Worm (Caenorhabditis elegans) whole organism, young adult: ENCODE measurements around the gene C08D8.7.

Source experiments
- B0019.2 ChIP-seq: fragments of 200-800 bp; sonication (Bioruptor generic); conservative IDR thresholded peaks from 2 replicates; pipeline ENCODE4 v1.3.6; 2022; ENCODE audit warnings: missing genetic modification reagents, missing genetic modification characterization, missing compliant biosample characterization
- B0336.3 ChIP-seq: fragments of 200-800 bp; sonication (Bioruptor generic); IDR thresholded peaks from 2 replicates; pipeline ENCODE4 v1.3.6; 2022; ENCODE audit warnings: missing genetic modification characterization, missing compliant biosample characterization
- C06A6.2 ChIP-seq: fragments of 200-800 bp; sonication (Bioruptor generic); conservative IDR thresholded peaks from 2 replicates; pipeline ENCODE4 v1.3.6; 2022; ENCODE audit warnings: missing genetic modification characterization, missing compliant biosample characterization
- C17E4.6 ChIP-seq: fragments of 200-800 bp; sonication (Bioruptor generic); IDR thresholded peaks from 2 replicates; pipeline ENCODE4 v1.3.6; 2022; ENCODE audit warnings: missing genetic modification reagents, missing genetic modification characterization, missing compliant biosample characterization
- F39B2.1 ChIP-seq: fragments of 200-800 bp; sonication (Bioruptor generic); IDR thresholded peaks from 2 replicates; pipeline ENCODE4 v1.3.6; 2022; ENCODE audit warnings: missing genetic modification reagents, missing genetic modification characterization, missing compliant biosample characterization
- F49E8.2 ChIP-seq: sonication (generic microtip); optimal IDR thresholded peaks from 3 replicates; lab custom pipeline; 2017; ENCODE audit warnings: missing genetic modification characterization, mild to moderate bottlenecking, missing compliant biosample characterization, antibody characterized with exemption, moderate library complexity; ENCODE audit not compliant: insufficient read depth
- F52B5.7 ChIP-seq: sonication (generic microtip); optimal IDR thresholded peaks from 2 replicates; lab custom pipeline; 2016; ENCODE audit warnings: mild to moderate bottlenecking, missing genetic modification characterization, missing compliant biosample characterization
- F55B11.4 ChIP-seq: sonication (generic microtip); optimal IDR thresholded peaks from 2 replicates; lab custom pipeline; 2016; ENCODE audit warnings: missing compliant biosample characterization, missing genetic modification characterization, borderline replicate concordance; ENCODE audit not compliant: insufficient read depth
- T26A5.8 ChIP-seq: sonication (generic microtip); optimal IDR thresholded peaks from 2 replicates; lab custom pipeline; 2016; ENCODE audit warnings: missing genetic modification characterization, missing compliant biosample characterization
- Y67H2A.10 ChIP-seq: fragments of 200-800 bp; sonication (Bioruptor generic); conservative IDR thresholded peaks from 2 replicates; pipeline ENCODE4 v1.3.6; 2022; ENCODE audit warnings: missing genetic modification reagents, missing genetic modification characterization, missing compliant biosample characterization
- Y95B8A.8 ChIP-seq: fragments of 200-800 bp; sonication (Bioruptor generic); IDR thresholded peaks from 2 replicates; pipeline ENCODE4 v1.3.6; 2022; ENCODE audit warnings: missing genetic modification reagents, missing genetic modification characterization, missing compliant biosample characterization
- ZK185.1 ChIP-seq: sonication (generic microtip); optimal IDR thresholded peaks from 2 replicates; lab custom pipeline; 2016; ENCODE audit warnings: mild to moderate bottlenecking, missing genetic modification characterization, missing compliant biosample characterization; ENCODE audit not compliant: poor library complexity, severe bottlenecking
- aptf-3 ChIP-seq: fragments of 200-800 bp; sonication (Bioruptor generic); IDR thresholded peaks from 2 replicates; pipeline ENCODE4 v1.3.6; 2022; ENCODE audit warnings: missing genetic modification characterization, missing compliant biosample characterization
- athp-1 ChIP-seq: sonication (generic microtip); optimal IDR thresholded peaks from 2 replicates; lab custom pipeline; 2017; ENCODE audit warnings: mild to moderate bottlenecking, missing genetic modification characterization, missing compliant biosample characterization
- attf-3 ChIP-seq: fragments of 200-800 bp; sonication (Bioruptor generic); conservative IDR thresholded peaks from 2 replicates; pipeline ENCODE4 v1.3.6; 2022; ENCODE audit warnings: missing genetic modification reagents, missing genetic modification characterization, missing compliant biosample characterization
- attf-6 ChIP-seq: fragments of 200-800 bp; sonication (Bioruptor generic); IDR thresholded peaks from 2 replicates; pipeline ENCODE4 v1.3.6; 2022; ENCODE audit warnings: missing genetic modification reagents, missing genetic modification characterization, missing compliant biosample characterization
- bed-1 ChIP-seq: fragments of 200-800 bp; sonication (Bioruptor generic); IDR thresholded peaks from 2 replicates; pipeline ENCODE4 v1.3.6; 2022; ENCODE audit warnings: missing genetic modification reagents, missing genetic modification characterization, missing compliant biosample characterization
- ceh-79 ChIP-seq: sonication (generic microtip); optimal IDR thresholded peaks from 2 replicates; lab custom pipeline; 2017; ENCODE audit warnings: mild to moderate bottlenecking, missing genetic modification characterization, missing compliant biosample characterization
- dpl-1 ChIP-seq: fragments of 150-350 bp; optimal IDR thresholded peaks from 2 replicates; lab custom pipeline; 2014; ENCODE audit warnings: missing biosample characterization, missing genetic modification reagents, missing genetic modification characterization
- egl-18 ChIP-seq: fragments of 200-800 bp; sonication (Bioruptor generic); IDR thresholded peaks from 2 replicates; pipeline ENCODE4 v1.3.6; 2022; ENCODE audit warnings: missing genetic modification reagents, missing genetic modification characterization, missing compliant biosample characterization
- egl-44 ChIP-seq: fragments of 200-800 bp; sonication (Bioruptor generic); IDR thresholded peaks from 2 replicates; pipeline ENCODE4 v1.3.6; 2022; ENCODE audit warnings: missing genetic modification reagents, missing genetic modification characterization, missing compliant biosample characterization
- ets-4 ChIP-seq: fragments of 200-800 bp; sonication (Bioruptor generic); optimal IDR thresholded peaks from 2 replicates; lab custom pipeline; 2018; ENCODE audit warnings: mild to moderate bottlenecking, missing genetic modification characterization, missing compliant biosample characterization
- lin-54 ChIP-seq: fragments of 200-800 bp; sonication (Bioruptor generic); optimal IDR thresholded peaks from 2 replicates; lab custom pipeline; 2018; ENCODE audit warnings: mild to moderate bottlenecking, missing genetic modification characterization, missing compliant biosample characterization
- lsy-27 ChIP-seq: sonication (generic microtip); optimal IDR thresholded peaks from 2 replicates; lab custom pipeline; 2017; ENCODE audit warnings: missing genetic modification characterization, mild to moderate bottlenecking, missing compliant biosample characterization, antibody characterized with exemption, missing genotype, borderline replicate concordance; ENCODE audit not compliant: insufficient read depth
- madf-8 ChIP-seq: fragments of 200-800 bp; sonication (Bioruptor generic); conservative IDR thresholded peaks from 2 replicates; pipeline ENCODE4 v1.3.6; 2022; ENCODE audit warnings: missing genetic modification reagents, missing genetic modification characterization, missing compliant biosample characterization
- mcd-1 ChIP-seq: fragments of 200-800 bp; sonication (Bioruptor generic); IDR thresholded peaks from 2 replicates; pipeline ENCODE4 v1.3.6; 2022; ENCODE audit warnings: missing genetic modification reagents, missing genetic modification characterization, missing compliant biosample characterization
- nfya-1 ChIP-seq: sonication (generic microtip); optimal IDR thresholded peaks from 2 replicates; lab custom pipeline; 2017; ENCODE audit warnings: antibody characterized with exemption, missing compliant biosample characterization, missing genetic modification characterization, borderline replicate concordance; ENCODE audit not compliant: insufficient read depth
- nhr-120 ChIP-seq: fragments of 200-800 bp; sonication (Bioruptor generic); IDR thresholded peaks from 2 replicates; pipeline ENCODE4 v1.3.6; 2022; ENCODE audit warnings: missing genetic modification characterization, missing compliant biosample characterization
- rec-8 ChIP-seq, 2 experiments: sonication (generic microtip); optimal IDR thresholded peaks; 2 replicates each; lab custom pipeline; 2016; ENCODE audit warnings: mild to moderate bottlenecking in 2 of 2, missing genetic modification characterization in 2 of 2, missing genetic modification reagents in 2 of 2, missing genotype in 2 of 2, missing biosample characterization in 1 of 2, missing compliant biosample characterization in 1 of 2, moderate library complexity in 1 of 2
- rpc-1 ChIP-seq, 2 experiments: fragments of 150-350 bp in 1 of 2; sonication (generic microtip) in 1 of 2; optimal IDR thresholded peaks; 2 replicates each; lab custom pipeline; 2014 to 2018; ENCODE audit warnings: missing biosample characterization in 1 of 2, missing genetic modification characterization in 1 of 2, missing genetic modification reagents in 1 of 2, missing genotype in 1 of 2
- sea-2 ChIP-seq: fragments of 200-800 bp; sonication (Bioruptor generic); IDR thresholded peaks from 2 replicates; pipeline ENCODE4 v1.3.6; 2022; ENCODE audit warnings: missing genetic modification characterization, missing compliant biosample characterization
- snpc-3.4 ChIP-seq: sonication (generic microtip); optimal IDR thresholded peaks from 2 replicates; lab custom pipeline; 2017; ENCODE audit warnings: missing genetic modification characterization, mild to moderate bottlenecking, missing compliant biosample characterization, antibody characterized with exemption, moderate library complexity, missing genotype, missing genetic modification reagents
- somi-1 ChIP-seq: fragments of 200-800 bp; sonication (Bioruptor generic); optimal IDR thresholded peaks from 2 replicates; lab custom pipeline; 2018; ENCODE audit warnings: mild to moderate bottlenecking, missing genetic modification characterization, missing compliant biosample characterization
- tbp1 ChIP-seq: fragments of 200-800 bp; sonication (Bioruptor generic); optimal IDR thresholded peaks from 2 replicates; lab custom pipeline; 2018; ENCODE audit warnings: mild to moderate bottlenecking, missing genetic modification characterization, missing compliant biosample characterization
- zfh-2 ChIP-seq: fragments of 200-800 bp; sonication (Bioruptor generic); conservative IDR thresholded peaks from 2 replicates; pipeline ENCODE4 v1.3.6; 2022; ENCODE audit warnings: missing genetic modification reagents, missing genetic modification characterization, missing compliant biosample characterization
- zim-3 ChIP-seq: sonication (generic microtip); optimal IDR thresholded peaks from 2 replicates; lab custom pipeline; 2017; ENCODE audit warnings: mild to moderate bottlenecking, missing genetic modification characterization, moderate library complexity, missing compliant biosample characterization
- ztf-25 ChIP-seq: fragments of 200-800 bp; sonication (Bioruptor generic); IDR thresholded peaks from 2 replicates; pipeline ENCODE4 v1.3.6; 2022; ENCODE audit warnings: missing genetic modification reagents, missing genetic modification characterization, missing compliant biosample characterization
- ztf-28 ChIP-seq: fragments of 200-800 bp; sonication (Bioruptor generic); IDR thresholded peaks from 2 replicates; pipeline ENCODE4 v1.3.6; 2022; ENCODE audit warnings: missing genetic modification reagents, missing genetic modification characterization, missing compliant biosample characterization

C08D8.7 gene

DNA sequence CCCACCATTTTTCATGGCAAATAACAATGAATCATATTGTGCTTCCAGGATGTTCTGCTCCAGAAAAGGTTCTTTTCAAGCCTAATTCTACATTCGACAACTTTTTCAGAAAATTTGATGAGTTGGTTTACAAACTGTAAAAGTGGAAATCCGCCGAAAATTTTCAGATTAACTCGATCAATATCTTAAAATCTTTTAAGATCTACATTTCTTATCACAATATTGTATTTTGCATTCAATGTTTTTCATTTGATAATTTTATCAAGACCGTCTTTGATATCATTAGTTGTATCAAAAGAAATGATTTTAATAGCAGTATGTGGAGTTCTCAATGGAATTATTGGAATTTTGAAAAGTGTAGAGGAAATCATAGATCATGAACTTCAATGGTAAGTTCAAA lies 18.8 kb downstream of the C08D8.7 start, which contains the start of gene F38E1.6:
Gene F38E1.6, plus strand, starts transcription at position 301 of the 400 bp plus-strand sequence.
- no peak for TF ChIP-seq egl-44
- TF ChIP-seq rpc-1 (optimal IDR thresholded peaks at IDR 0.05; lab: Kevin White, UChicago), result no peak
- TF ChIP-seq rpc-1 (tag; optimal IDR thresholded peaks at IDR 0.05; lab: Kevin White, UChicago), result no peak
- no peak for TF ChIP-seq nfya-1 (tag; lab: Kevin White, UChicago)
- TF ChIP-seq zim-3 (tag; lab: Kevin White, UChicago), result no peak
- no peak for TF ChIP-seq F49E8.2 (tag; lab: Kevin White, UChicago)
- no peak for TF ChIP-seq mcd-1
- no peak for TF ChIP-seq B0019.2
- TF ChIP-seq attf-6, result no peak
- no peak for TF ChIP-seq F52B5.7 (tag; lab: Kevin White, UChicago)
- no peak for TF ChIP-seq lsy-27 (tag; lab: Kevin White, UChicago)
- TF ChIP-seq sea-2 (GFP tag; lab: Robert Waterston, UW), result no peak
- TF ChIP-seq lin-54 (GFP tag; lab: Kevin White, UChicago), result no peak
- TF ChIP-seq ets-4 (GFP tag; lab: Kevin White, UChicago), result no peak
- no peak for TF ChIP-seq aptf-3 (GFP tag; lab: Robert Waterston, UW)
- no peak for TF ChIP-seq F39B2.1 (GFP tag; lab: Robert Waterston, UW)
- no peak for TF ChIP-seq somi-1 (GFP tag; lab: Kevin White, UChicago)
- TF ChIP-seq zfh-2 (GFP tag; lab: Robert Waterston, UW), result no peak
- no peak for TF ChIP-seq Y95B8A.8 (GFP tag; lab: Robert Waterston, UW)
- no peak for TF ChIP-seq snpc-3.4 (tag; lab: Kevin White, UChicago)
- TF ChIP-seq nhr-120 (GFP tag; lab: Robert Waterston, UW), result no peak

DNA sequence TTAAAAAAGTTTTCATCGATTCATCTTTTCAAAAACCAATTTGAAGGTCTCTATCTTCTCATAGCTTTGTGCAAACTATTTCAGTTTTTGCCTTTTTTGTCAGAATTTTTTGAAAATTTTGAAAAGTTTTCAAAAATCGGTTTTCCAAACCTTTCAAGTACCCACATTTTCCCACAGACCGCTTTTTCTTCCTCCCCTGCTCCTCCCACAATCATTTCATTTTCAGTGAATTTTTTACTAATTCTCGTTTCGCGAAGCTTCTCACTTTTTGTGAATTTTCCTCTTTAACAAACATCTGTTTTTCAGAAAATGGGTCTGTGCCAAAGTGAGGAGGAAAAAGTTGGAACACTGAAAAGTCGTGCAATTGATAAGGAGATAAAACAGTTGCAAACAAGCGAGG lies 29.7 kb downstream of the C08D8.7 start, which contains the start of gene gpa-2:
Gene gpa-2, plus strand, starts transcription at position 301 of the 400 bp plus-strand sequence.
- no peak for TF ChIP-seq rec-8 (tag; optimal IDR thresholded peaks at IDR 0.05; lab: Kevin White, UChicago)
- no peak for TF ChIP-seq snpc-3.4 (tag; lab: Kevin White, UChicago)
- TF ChIP-seq mcd-1, result no peak
- no peak for TF ChIP-seq F55B11.4 (tag; lab: Kevin White, UChicago)
- TF ChIP-seq ZK185.1 (tag; lab: Kevin White, UChicago), result no peak
- no peak for TF ChIP-seq B0019.2
- no peak for TF ChIP-seq ceh-79 (tag; lab: Kevin White, UChicago)

DNA sequence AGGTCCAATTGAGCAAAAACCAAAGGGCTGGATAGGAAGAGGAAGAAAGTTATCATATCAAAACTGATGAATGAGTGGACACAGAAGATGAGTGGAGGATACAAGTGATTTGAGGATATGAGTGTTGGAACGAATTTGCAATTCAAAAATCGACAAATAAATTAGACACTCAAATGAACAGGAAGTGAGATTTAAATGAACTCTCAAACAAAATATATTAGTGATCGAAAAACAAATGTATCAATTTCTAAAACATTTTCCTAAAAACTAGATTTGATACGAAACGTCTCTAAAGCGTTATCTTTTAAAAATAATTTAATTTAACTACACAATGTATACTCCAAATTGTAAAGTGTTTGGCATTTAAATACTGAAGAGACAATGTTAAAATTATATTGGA lies 34.4 kb downstream of the C08D8.7 start, which contains the start of gene F38E1.10:
Gene F38E1.10, minus strand, starts transcription at position 101 of the 400 bp plus-strand sequence.
- TF ChIP-seq C06A6.2 (GFP tag; lab: Robert Waterston, UW) (no peak), C17E4.6 (GFP tag; lab: Robert Waterston, UW) (no peak), F49E8.2 (tag; lab: Kevin White, UChicago) (no peak), egl-18 (GFP tag; lab: Robert Waterston, UW) (no peak), attf-3 (GFP tag; lab: Robert Waterston, UW) (no peak), B0336.3 (GFP tag; lab: Robert Waterston, UW) (no peak)

ce11 chrV:8375849-8376248 lies 34.8 kb downstream of the C08D8.7 start, which contains the start of gene F38E1.3:
TSS of gene F38E1.3 (plus strand) at chrV:8376149.
- TF ChIP-seq athp-1 (tag; lab: Kevin White, UChicago), result no peak
- TF ChIP-seq bed-1 (GFP tag; lab: Robert Waterston, UW), result no peak
- TF ChIP-seq ztf-25, result no peak
- no peak for TF ChIP-seq Y67H2A.10
- TF ChIP-seq ztf-28, result no peak
- TF ChIP-seq T26A5.8 (tag; lab: Kevin White, UChicago), result no peak
- TF ChIP-seq dpl-1 (GFP tag; lab: Kevin White, UChicago), result no peak
- no peak for TF ChIP-seq tbp1 (GFP tag; lab: Kevin White, UChicago)
- no peak for TF ChIP-seq sea-2 (GFP tag; lab: Robert Waterston, UW)
- no peak for TF ChIP-seq madf-8 (GFP tag; lab: Robert Waterston, UW)
